Fruit fly (Drosophila melanogaster): ENCODE measurements around the gene rdgB.

The rdgB gene

DNA sequence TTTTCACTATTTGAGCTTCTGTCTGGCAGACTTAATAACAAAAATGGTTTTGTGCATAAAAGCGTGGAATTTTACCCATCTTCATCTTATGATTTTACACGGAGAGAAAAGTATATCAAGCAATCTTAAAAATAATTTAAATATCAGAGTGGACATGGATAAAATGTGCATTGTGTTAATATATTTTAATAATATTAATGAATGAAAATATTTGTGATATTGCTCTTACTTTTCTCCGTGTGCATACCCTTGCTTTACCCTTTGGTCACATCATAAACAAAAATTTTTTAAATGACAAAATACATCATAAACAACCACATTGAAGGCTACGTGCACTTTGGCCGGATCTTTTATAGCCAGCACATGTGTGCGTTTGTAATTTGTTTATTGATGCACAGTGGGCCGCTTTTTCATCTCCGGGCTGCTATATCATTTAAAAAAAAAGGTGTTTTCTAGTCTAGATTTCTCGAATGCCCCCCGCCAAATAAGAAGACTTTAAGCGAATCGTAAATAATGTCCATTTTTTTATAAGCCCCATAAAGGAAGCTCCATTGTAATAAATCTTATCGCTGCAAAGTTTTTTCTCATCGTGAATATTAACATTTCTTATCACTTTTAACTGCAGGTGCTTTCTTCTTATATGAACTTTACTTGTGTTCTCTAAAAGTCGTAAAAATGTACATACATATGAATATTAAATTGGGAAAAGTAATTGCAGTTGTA is 2.0 kb downstream of the rdgB start (continued):
- TF ChIP-seq Lhr (GFP tag; optimal IDR thresholded peaks at IDR 0.05) (no peak), p53 (GFP tag; optimal IDR thresholded peaks at IDR 0.05) (no peak), CG31365 (tag; optimal IDR thresholded peaks at IDR 0.05) (no peak), croc (GFP tag; conservative IDR thresholded peaks at IDR 0.05) (no peak), CG9932 (GFP tag; IDR thresholded peaks at IDR 0.05) (no peak), CG17359 (tag; optimal IDR thresholded peaks at IDR 0.05) (peak; percentile 76), phol (tag; optimal IDR thresholded peaks at IDR 0.05) (peak; percentile 59), CG8924 (tag; optimal IDR thresholded peaks at IDR 0.05) (peak; percentile 56), Hr3 (GFP tag; optimal IDR thresholded peaks at IDR 0.05) (no peak), Bdp1 (GFP tag; optimal IDR thresholded peaks at IDR 0.05) (no peak), MBD-R2 (GFP tag; IDR thresholded peaks at IDR 0.05) (no peak), unc-4 (GFP tag; IDR thresholded peaks at IDR 0.05; ENCODE audit: partially characterized antibody) (no peak), peb (GFP tag; IDR thresholded peaks at IDR 0.05) (peak; percentile 15; the same call in 1 of the 2 replicates), nmo (GFP tag; optimal IDR thresholded peaks at IDR 0.05) (peak; percentile 67), nerfin-1 (tag; optimal IDR thresholded peaks at IDR 0.05) (peak; percentile 23), CG13894 (tag; optimal IDR thresholded peaks at IDR 0.05) (no peak), Dad (GFP tag; optimal IDR thresholded peaks at IDR 0.05) (no peak), ssp (GFP tag; IDR thresholded peaks at IDR 0.05) (peak; percentile 26; the same call in 1 of the 2 replicates), Hey (tag; optimal IDR thresholded peaks at IDR 0.05) (no peak), al (GFP tag; IDR thresholded peaks at IDR 0.05) (no peak), CG11093 (GFP tag; IDR thresholded peaks at IDR 0.05) (peak; percentile 50; the same call in 1 of the 3 replicates), CG5180 (GFP tag; optimal IDR thresholded peaks at IDR 0.05) (peak; percentile 14), CG7963 (GFP tag; IDR thresholded peaks at IDR 0.05; ENCODE audit: partially characterized antibody) (no peak), CG11247 (GFP tag; IDR thresholded peaks at IDR 0.05) (peak; percentile 19; the same call in 1 of the 2 replicates), CG6813 (GFP tag; optimal IDR thresholded peaks at IDR 0.05) (no peak), Tbp (GFP tag; optimal IDR thresholded peaks at IDR 0.05) (no peak), CG15514 (GFP tag; optimal IDR thresholded peaks at IDR 0.05) (no peak), so (GFP tag; IDR thresholded peaks at IDR 0.05) (0 out of 3 replicates have a peak, but pooled peaks have one; percentile 40), Antp (GFP tag; optimal IDR thresholded peaks at IDR 0.05) (no peak), pum (GFP tag; optimal IDR thresholded peaks at IDR 0.05) (no peak), nerfin-2 (GFP tag; IDR thresholded peaks at IDR 0.05; ENCODE audit: partially characterized antibody) (no peak), Atf3 (GFP tag; optimal IDR thresholded peaks at IDR 0.05) (no peak), CG8388 (GFP tag; optimal IDR thresholded peaks at IDR 0.05) (peak; percentile 54), fd96Cb (tag; optimal IDR thresholded peaks at IDR 0.05) (peak; percentile 50), Asciz (GFP tag; optimal IDR thresholded peaks at IDR 0.05) (no peak), stc (GFP tag; IDR thresholded peaks at IDR 0.05) (peak; percentile 15; the same call in 1 of the 2 replicates), CG15269 (tag; optimal IDR thresholded peaks at IDR 0.05) (peak; percentile 72), pita (GFP tag; optimal IDR thresholded peaks at IDR 0.05) (no peak), HLHmδ (GFP tag; optimal IDR thresholded peaks at IDR 0.05) (no peak), CG9797 (GFP tag; optimal IDR thresholded peaks at IDR 0.05) (no peak), insv (GFP tag; optimal IDR thresholded peaks at IDR 0.05) (no peak), Elba2 (GFP tag; optimal IDR thresholded peaks at IDR 0.05) (no peak), CG1529 (GFP tag; optimal IDR thresholded peaks at IDR 0.05) (no peak), CG11696 (GFP tag; IDR thresholded peaks at IDR 0.05) (no peak), CG6765 (GFP tag; optimal IDR thresholded peaks at IDR 0.05) (no peak), Rx (GFP tag; IDR thresholded peaks at IDR 0.05) (peak; percentile 8; the same call in 1 of the 2 replicates), Usf (GFP tag; optimal IDR thresholded peaks at IDR 0.05) (no peak), Sin3A (optimal IDR thresholded peaks at IDR 0.05) (no peak), CG8359 (GFP tag; optimal IDR thresholded peaks at IDR 0.05; ENCODE audit: borderline replicate concordance) (no peak)
